Fruit fly (Drosophila melanogaster): ENCODE data around the gene CG13950.
"Not testable (repeated sequence)": the region's sequence is repeated elsewhere in the genome, so short reads cannot be mapped to it uniquely, and the experiment has no call there.

Gene CG13950

DNA sequence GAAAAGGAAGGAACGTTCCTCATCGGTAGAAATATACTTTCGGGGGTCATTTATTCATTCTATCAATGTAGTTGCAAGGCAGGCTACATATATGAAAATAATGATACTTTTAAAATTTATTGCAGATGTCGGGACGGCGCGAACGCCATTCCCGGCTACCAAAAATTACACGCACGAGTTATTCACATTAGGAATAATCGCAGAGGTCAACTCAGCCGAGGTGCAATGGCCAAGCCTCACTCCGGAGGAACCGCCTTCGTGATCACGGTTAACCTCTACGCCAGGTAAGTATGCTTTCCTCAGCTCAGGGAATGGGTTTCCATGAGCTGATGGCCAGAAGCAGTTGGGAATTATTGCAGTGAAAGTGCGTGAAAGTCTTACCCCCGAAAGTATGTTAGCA lies 41.4 kb downstream of the CG13950 start (continued):
- TF ChIP-seq bbx (GFP tag; IDR thresholded peaks at IDR 0.05; ENCODE audit: partially characterized antibody) (peak; percentile 62; the same call in 1 of the 2 replicates), Xrp1 (GFP tag; IDR thresholded peaks at IDR 0.05) (peak; percentile 73), tin (GFP tag; optimal IDR thresholded peaks at IDR 0.05) (peak; percentile 7), CG2712 (tag; optimal IDR thresholded peaks at IDR 0.05) (peak; percentile 47), pros (GFP tag; optimal IDR thresholded peaks at IDR 0.05) (peak; percentile 80), sisA (GFP tag; IDR thresholded peaks at IDR 0.05) (0 out of 2 replicates have a peak, but pooled peaks have one; percentile 27), otp (GFP tag; IDR thresholded peaks at IDR 0.05) (peak; percentile 64; the same call in 1 of the 3 replicates), CG4424 (GFP tag; optimal IDR thresholded peaks at IDR 0.05) (peak; percentile 30), gce (GFP tag; IDR thresholded peaks at IDR 0.05) (peak; percentile 46; the same call in 1 of the 3 replicates), mld (GFP tag; IDR thresholded peaks at IDR 0.05; ENCODE audit: partially characterized antibody) (0 out of 3 replicates have a peak, but pooled peaks have one; percentile 27), CG4820 (GFP tag; optimal IDR thresholded peaks at IDR 0.05) (peak; percentile 28), CG2202 (tag; optimal IDR thresholded peaks at IDR 0.05) (peak; percentile 2), Camta (GFP tag; optimal IDR thresholded peaks at IDR 0.05) (peak; percentile 41), CG10959 (GFP tag; IDR thresholded peaks at IDR 0.05) (peak; percentile 66), sob (GFP tag; IDR thresholded peaks at IDR 0.05) (peak; percentile 55; the same call in 1 of the 2 replicates), CG3407 (GFP tag; optimal IDR thresholded peaks at IDR 0.05) (peak; percentile 34), dpn (GFP tag; optimal IDR thresholded peaks at IDR 0.05) (peak in 1 of 2 experiments; percentile 40), chn (GFP tag; optimal IDR thresholded peaks at IDR 0.05) (peak; percentile 32), CG8290 (GFP tag; optimal IDR thresholded peaks at IDR 0.05) (peak; percentile 25), CG8290 (tag; optimal IDR thresholded peaks at IDR 0.05) (peak in 1 of 2 experiments; percentile 36), nmo (GFP tag; optimal IDR thresholded peaks at IDR 0.05) (peak; percentile 61), CG8281 (tag; optimal IDR thresholded peaks at IDR 0.05) (peak; percentile 94), bsh (GFP tag; optimal IDR thresholded peaks at IDR 0.05) (peak in 1 of 2 experiments; percentile 62), H15 (GFP tag; IDR thresholded peaks at IDR 0.05) (0 out of 3 replicates have a peak, but pooled peaks have one; percentile 37), insv (GFP tag; optimal IDR thresholded peaks at IDR 0.05) (peak in 1 of 2 experiments; percentile 9), gt (GFP tag; IDR thresholded peaks at IDR 0.05) (peak; percentile 23; the same call in 1 of the 2 replicates), MTF-1 (GFP tag; optimal IDR thresholded peaks at IDR 0.05; ENCODE audit: borderline replicate concordance) (peak; percentile 1), CG2199 (GFP tag; IDR thresholded peaks at IDR 0.05) (peak; percentile 88; the same call in 2 of the 3 replicates), CG8089 (GFP tag; optimal IDR thresholded peaks at IDR 0.05) (peak; percentile 28), E2f1 (GFP tag; IDR thresholded peaks at IDR 0.05) (peak; percentile 34; the same call in 1 of the 2 replicates), CG1529 (GFP tag; optimal IDR thresholded peaks at IDR 0.05) (peak; percentile 17), oc (tag; optimal IDR thresholded peaks at IDR 0.05) (peak; percentile 27), kni (GFP tag; optimal IDR thresholded peaks at IDR 0.05) (peak; percentile 33), hb (GFP tag; IDR thresholded peaks at IDR 0.05; ENCODE audit: partially characterized antibody) (0 out of 3 replicates have a peak, but pooled peaks have one; percentile 34), ci (GFP tag; IDR thresholded peaks at IDR 0.05) (peak; percentile 63), amos (GFP tag; IDR thresholded peaks at IDR 0.05; ENCODE audit: partially characterized antibody) (peak; percentile 53; the same call in 1 of the 2 replicates), CG11504 (tag; optimal IDR thresholded peaks at IDR 0.05) (peak; percentile 52), Opbp (GFP tag; IDR thresholded peaks at IDR 0.05; ENCODE audit: partially characterized antibody) (peak; percentile 57; the same call in 1 of the 3 replicates), CG4730 (GFP tag; IDR thresholded peaks at IDR 0.05) (0 out of 2 replicates have a peak, but pooled peaks have one; percentile 28), Med (GFP tag) (peak; percentile 90), Ets65A (GFP tag) (peak; percentile 92), CG8924 (tag; optimal IDR thresholded peaks at IDR 0.05) (peak; percentile 3), bcd (GFP tag; optimal IDR thresholded peaks at IDR 0.05) (peak; percentile 21), stwl (tag; optimal IDR thresholded peaks at IDR 0.05) (peak; percentile 1), sens (GFP tag) (peak; percentile 89), onecut (GFP tag; IDR thresholded peaks at IDR 0.05) (peak; percentile 30; the same call in 1 of the 2 replicates), ase (GFP tag; IDR thresholded peaks at IDR 0.05) (0 out of 3 replicates have a peak, but pooled peaks have one; percentile 25), D (GFP tag; optimal IDR thresholded peaks at IDR 0.05) (peak; percentile 18), Mad (GFP tag; optimal IDR thresholded peaks at IDR 0.05) (peak; percentile 20)
- TF ChIP-seq D (optimal IDR thresholded peaks at IDR 0.05): not testable (repeated sequence)

Measured in whole organism, embryonic.